Worm (Caenorhabditis elegans): ENCODE measurements around the gene fbxa-115.

DNA sequence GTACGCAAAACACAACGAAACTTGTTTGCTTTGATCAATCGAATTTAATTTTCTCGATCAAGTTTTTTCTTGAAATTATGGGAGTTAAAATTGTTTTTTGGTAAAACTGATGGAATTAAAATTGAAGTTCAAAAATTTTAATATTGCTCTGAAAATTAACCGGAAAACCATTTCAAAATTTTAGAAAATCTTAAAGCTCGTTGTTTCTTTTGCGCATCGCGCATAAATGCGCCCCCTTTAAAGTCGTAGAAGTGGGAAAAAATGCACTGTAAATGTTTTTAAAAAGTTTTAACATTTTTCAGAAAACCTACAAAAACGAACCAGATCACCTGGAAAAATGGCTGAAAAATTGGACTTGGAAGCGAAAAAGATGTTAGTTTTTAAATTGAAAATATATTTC, 11.1 kb upstream of the fbxa-115 start, which contains the start of gene fbxa-113:
- TF ChIP-seq snpc-4 (tag; optimal IDR thresholded peaks at IDR 0.05) = no peak
- TF ChIP-seq unc-62 (GFP tag; optimal IDR thresholded peaks at IDR 0.05) = no peak
- TF ChIP-seq elt-3 (tag; optimal IDR thresholded peaks at IDR 0.05) = no peak
- TF ChIP-seq mls-2 (tag; optimal IDR thresholded peaks at IDR 0.05) = no peak
- TF ChIP-seq nhr-76 (tag; optimal IDR thresholded peaks at IDR 0.05) = no peak
- no peak for TF ChIP-seq mep-1 (tag; optimal IDR thresholded peaks at IDR 0.05)
- no peak for TF ChIP-seq nhr-237 (tag; optimal IDR thresholded peaks at IDR 0.05)
- TF ChIP-seq ztf-11 (tag; optimal IDR thresholded peaks at IDR 0.05) = no peak
- no peak for TF ChIP-seq blmp-1 (tag; optimal IDR thresholded peaks at IDR 0.05)
- TF ChIP-seq unc-39 (tag; optimal IDR thresholded peaks at IDR 0.05) = no peak

All from whole organism, mixed stage, embryonic.